Fruit fly (Drosophila melanogaster) Kc167 (cell line): Measurements from ENCODE around the gene CG7694.

Experiments
- Myc ChIP-seq: fragments of >200 bp; optimal IDR thresholded peaks from 2 replicates; lab custom pipeline; 2017; ENCODE audit warnings: missing external identifiers
- Sin3A ChIP-seq: fragments of >200 bp; optimal IDR thresholded peaks from 2 replicates; lab custom pipeline; 2018; ENCODE audit warnings: missing external identifiers
- h ChIP-seq: fragments of >200 bp; optimal IDR thresholded peaks from 3 replicates; lab custom pipeline; 2018; ENCODE audit warnings: missing external identifiers
- insv ChIP-seq: fragments of >200 bp; optimal IDR thresholded peaks from 3 replicates; lab custom pipeline; 2018; ENCODE audit warnings: missing external identifiers
- psq ChIP-seq: fragments of >200 bp; optimal IDR thresholded peaks from 2 replicates; lab custom pipeline; 2017; ENCODE audit warnings: missing external identifiers
- ttk ChIP-seq: sonication (Bioruptor generic); optimal IDR thresholded peaks from 2 replicates; lab custom pipeline; 2017; ENCODE audit warnings: missing external identifiers

CG7694 gene

dm6 chr3R:18583881-18584545 lies 11.1 kb downstream of the CG7694 start:
- TF ChIP-seq psq (lab: Kevin White, UChicago) (no peak), Sin3A (lab: Kevin White, UChicago) (no peak), h (lab: Kevin White, UChicago) (no peak), insv (lab: Kevin White, UChicago) (no peak), ttk (lab: Kevin White, UChicago) (no peak), Myc (lab: Kevin White, UChicago) (no peak)

- TF ChIP-seq Myc (lab: Kevin White, UChicago) (no peak), insv (lab: Kevin White, UChicago) (no peak), h (lab: Kevin White, UChicago) (no peak), Sin3A (lab: Kevin White, UChicago) (no peak), ttk (lab: Kevin White, UChicago) (no peak), psq (lab: Kevin White, UChicago) (no peak)
Observed at dm6 chr3R:18584546-18584935, 11.7 kb downstream of the CG7694 start.

- no peak for TF ChIP-seq insv (lab: Kevin White, UChicago)
- no peak for TF ChIP-seq psq (lab: Kevin White, UChicago)
- TF ChIP-seq h (lab: Kevin White, UChicago): no peak
- no peak for TF ChIP-seq ttk (lab: Kevin White, UChicago)
- no peak for TF ChIP-seq Sin3A (lab: Kevin White, UChicago)
- TF ChIP-seq Myc (lab: Kevin White, UChicago): no peak
Observed at dm6 chr3R:18585259-18585858, 12.5 kb downstream of the CG7694 start.

dm6 chr3R:18590754-18591153 lies 17.9 kb downstream of the CG7694 start, which contains the start of gene qin:
Gene qin, plus strand, starts transcription at chr3R:18591027.
- no peak for TF ChIP-seq insv (lab: Kevin White, UChicago)
- no peak for TF ChIP-seq psq (lab: Kevin White, UChicago)
- no peak for TF ChIP-seq ttk (lab: Kevin White, UChicago)
- no peak for TF ChIP-seq Myc (lab: Kevin White, UChicago)
- TF ChIP-seq Sin3A (lab: Kevin White, UChicago): no peak
- no peak for TF ChIP-seq h (lab: Kevin White, UChicago)

dm6 chr3R:18598391-18598790 lies 25.5 kb downstream of the CG7694 start, which contains the start of gene Tssk:
Gene Tssk, plus strand, starts transcription at chr3R:18598691.
- TF ChIP-seq Sin3A (lab: Kevin White, UChicago) (no peak), Myc (lab: Kevin White, UChicago) (no peak), ttk (lab: Kevin White, UChicago) (no peak), h (lab: Kevin White, UChicago) (no peak), psq (lab: Kevin White, UChicago) (no peak), insv (lab: Kevin White, UChicago) (no peak)

dm6 chr3R:18616007-18616406 lies 43.1 kb downstream of the CG7694 start:
- no peak for TF ChIP-seq Myc (lab: Kevin White, UChicago)

- TF ChIP-seq h (lab: Kevin White, UChicago) (no peak), Myc (lab: Kevin White, UChicago) (no peak), Sin3A (lab: Kevin White, UChicago) (no peak), insv (lab: Kevin White, UChicago) (no peak), ttk (lab: Kevin White, UChicago) (no peak), psq (lab: Kevin White, UChicago) (no peak)
Observed at dm6 chr3R:18617411-18617810, 44.5 kb downstream of the CG7694 start, which contains the start of gene CG7695. Gene CG7695, minus strand, starts transcription at chr3R:18617511.

- TF ChIP-seq ttk (lab: Kevin White, UChicago) (no peak), psq (lab: Kevin White, UChicago) (no peak), Sin3A (lab: Kevin White, UChicago) (no peak), h (lab: Kevin White, UChicago) (no peak), insv (lab: Kevin White, UChicago) (no peak)
Observed at dm6 chr3R:18619451-18619942, 46.6 kb downstream of the CG7694 start.

- no peak for TF ChIP-seq Myc (lab: Kevin White, UChicago)
- no peak for TF ChIP-seq Sin3A (lab: Kevin White, UChicago)
- TF ChIP-seq psq (lab: Kevin White, UChicago): no peak
- TF ChIP-seq insv (lab: Kevin White, UChicago): no peak
- no peak for TF ChIP-seq ttk (lab: Kevin White, UChicago)
- TF ChIP-seq h (lab: Kevin White, UChicago): no peak
Observed at dm6 chr3R:18621230-18621629, 48.3 kb downstream of the CG7694 start, which contains the start of gene CG14304. Gene CG14304, minus strand, starts transcription at chr3R:18621327.

dm6 chr3R:18624541-18624940 lies 51.6 kb downstream of the CG7694 start:
- TF ChIP-seq Myc (lab: Kevin White, UChicago) (no peak), psq (lab: Kevin White, UChicago) (no peak), insv (lab: Kevin White, UChicago) (no peak), h (lab: Kevin White, UChicago) (no peak), ttk (lab: Kevin White, UChicago) (no peak), Sin3A (lab: Kevin White, UChicago) (no peak)

- TF ChIP-seq Myc (lab: Kevin White, UChicago): no peak
- TF ChIP-seq h (lab: Kevin White, UChicago): no peak
- no peak for TF ChIP-seq psq (lab: Kevin White, UChicago)
- TF ChIP-seq insv (lab: Kevin White, UChicago): no peak
- TF ChIP-seq ttk (lab: Kevin White, UChicago): no peak
- TF ChIP-seq Sin3A (lab: Kevin White, UChicago): no peak
Observed at dm6 chr3R:18628311-18628811, 55.5 kb downstream of the CG7694 start.
